Fruit fly (Drosophila melanogaster) whole organism, embryonic: ENCODE data around the gene CG4594.
A peak's percentile ranks its signal among the peaks of the same experiment; 100 is the strongest.

Source experiments
- Abd-B ChIP-seq: fragments of 200-800 bp; sonication (Bioruptor generic); optimal IDR thresholded peaks from 2 replicates; lab custom pipeline; 2018; ENCODE audit warnings: missing biosample characterization, mild to moderate bottlenecking, missing genetic modification characterization, moderate library complexity
- Antp ChIP-seq: fragments of 200-800 bp; sonication (Bioruptor generic); optimal IDR thresholded peaks from 3 replicates; lab custom pipeline; 2016; ENCODE audit warnings: missing biosample characterization, missing genetic modification characterization
- Asciz ChIP-seq: fragments of 200-800 bp; sonication (Bioruptor generic); optimal IDR thresholded peaks from 2 replicates; lab custom pipeline; 2017; ENCODE audit warnings: missing biosample characterization, mild to moderate bottlenecking, missing genetic modification characterization, missing genetic modification reagents
- CG10366 ChIP-seq: fragments of 200-800 bp; sonication (Bioruptor generic); IDR thresholded peaks from 2 replicates; pipeline ENCODE4 v1.3.6; 2022; ENCODE audit warnings: missing biosample characterization, missing genetic modification characterization
- CG10959 ChIP-seq: fragments of 200-800 bp; sonication (Bioruptor generic); IDR thresholded peaks from 2 replicates; pipeline ENCODE4 v1.3.6; 2022; ENCODE audit warnings: missing biosample characterization, missing genetic modification characterization
- CG11093 ChIP-seq: fragments of 200-800 bp; sonication (Bioruptor generic); IDR thresholded peaks from 3 replicates; pipeline ENCODE4 v1.3.6; 2022; ENCODE audit warnings: missing biosample characterization, missing genetic modification characterization
- CG11504 ChIP-seq: fragments of 200-800 bp; sonication (Bioruptor generic); optimal IDR thresholded peaks from 3 replicates; lab custom pipeline; 2019; ENCODE audit warnings: missing biosample characterization, mild to moderate bottlenecking, missing genetic modification characterization, moderate library complexity
- CG13287 ChIP-seq: fragments of 200-800 bp; sonication (Bioruptor generic); IDR thresholded peaks from 2 replicates; pipeline ENCODE4 v1.3.6; 2022; ENCODE audit warnings: missing biosample characterization, missing genetic modification characterization; ENCODE audit not compliant: partially characterized antibody
- CG14050 ChIP-seq: fragments of 200-800 bp; sonication (Bioruptor generic); IDR thresholded peaks from 3 replicates; pipeline ENCODE4 v1.3.6; 2022; ENCODE audit warnings: missing biosample characterization, missing genetic modification characterization
- CG14710 ChIP-seq: fragments of 200-800 bp; sonication (Bioruptor generic); optimal IDR thresholded peaks from 3 replicates; lab custom pipeline; 2019; ENCODE audit warnings: missing biosample characterization, mild to moderate bottlenecking, missing genetic modification characterization, moderate library complexity
- CG15479 ChIP-seq: fragments of 200-800 bp; sonication (Bioruptor generic); optimal IDR thresholded peaks from 3 replicates; lab custom pipeline; 2019; ENCODE audit warnings: missing biosample characterization, mild to moderate bottlenecking, missing genetic modification characterization, moderate library complexity
- CG1603 ChIP-seq: fragments of 200-800 bp; sonication (Bioruptor generic); optimal IDR thresholded peaks from 2 replicates; lab custom pipeline; 2019; ENCODE audit warnings: missing biosample characterization, mild to moderate bottlenecking, missing genetic modification characterization, moderate library complexity
- CG17328 ChIP-seq: fragments of 200-800 bp; sonication (Bioruptor generic); IDR thresholded peaks from 2 replicates; pipeline ENCODE4 v1.3.6; 2022; ENCODE audit warnings: missing biosample characterization, missing genetic modification characterization
- CG17359 ChIP-seq: fragments of 200-800 bp; sonication (Bioruptor generic); optimal IDR thresholded peaks from 3 replicates; lab custom pipeline; 2018; ENCODE audit warnings: missing biosample characterization, mild to moderate bottlenecking, missing genetic modification characterization, moderate library complexity
- CG17361 ChIP-seq: fragments of 200-800 bp; sonication (Bioruptor generic); IDR thresholded peaks from 3 replicates; pipeline ENCODE4 v1.3.6; 2022; ENCODE audit warnings: missing biosample characterization, missing genetic modification characterization
- CG1832 ChIP-seq: fragments of 200-800 bp; sonication (Bioruptor generic); optimal IDR thresholded peaks from 2 replicates; lab custom pipeline; 2017; ENCODE audit warnings: missing biosample characterization, mild to moderate bottlenecking, missing genetic modification characterization, inconsistent platforms
- CG2120 ChIP-seq: fragments of 200-800 bp; sonication (Bioruptor generic); optimal IDR thresholded peaks from 3 replicates; lab custom pipeline; 2016; ENCODE audit warnings: missing biosample characterization, missing genetic modification characterization
- CG43689 ChIP-seq: fragments of 200-800 bp; sonication (Bioruptor generic); IDR thresholded peaks from 2 replicates; pipeline ENCODE4 v1.3.6; 2022; ENCODE audit warnings: missing biosample characterization, missing genetic modification characterization
- CG6813 ChIP-seq: fragments of 200-800 bp; sonication (Bioruptor generic); optimal IDR thresholded peaks from 2 replicates; lab custom pipeline; 2017; ENCODE audit warnings: missing biosample characterization, missing genetic modification characterization, mild to moderate bottlenecking, moderate library complexity, missing genetic modification reagents
- CG7786 ChIP-seq: fragments of 200-800 bp; sonication (Bioruptor generic); optimal IDR thresholded peaks from 2 replicates; lab custom pipeline; 2016; ENCODE audit warnings: missing biosample characterization, missing genetic modification characterization
- CG9609 ChIP-seq: fragments of 200-800 bp; sonication (Bioruptor generic); optimal IDR thresholded peaks from 3 replicates; lab custom pipeline; 2016; ENCODE audit warnings: missing biosample characterization, missing genetic modification characterization
- CG9797 ChIP-seq: fragments of 200-800 bp; sonication (Bioruptor generic); optimal IDR thresholded peaks from 3 replicates; lab custom pipeline; 2018; ENCODE audit warnings: missing biosample characterization, mild to moderate bottlenecking, missing genetic modification characterization
- CoRest ChIP-seq: fragments of 200-800 bp; sonication (Bioruptor generic); optimal IDR thresholded peaks from 3 replicates; lab custom pipeline; 2018; ENCODE audit warnings: missing biosample characterization, mild to moderate bottlenecking, missing genetic modification characterization, moderate library complexity
- Dek ChIP-seq: fragments of 200-800 bp; sonication (Bioruptor generic); optimal IDR thresholded peaks from 3 replicates; lab custom pipeline; 2019; ENCODE audit warnings: missing biosample characterization, mild to moderate bottlenecking, missing genetic modification characterization, moderate library complexity
- ERR ChIP-seq: fragments of 200-800 bp; sonication (Bioruptor generic); optimal IDR thresholded peaks from 2 replicates; lab custom pipeline; 2016; ENCODE audit warnings: missing biosample characterization, missing genetic modification characterization
- HLHmδ ChIP-seq: fragments of 200-800 bp; sonication (Bioruptor generic); optimal IDR thresholded peaks from 2 replicates; lab custom pipeline; 2018; ENCODE audit warnings: missing biosample characterization, mild to moderate bottlenecking, missing genetic modification characterization, moderate library complexity
- Hr39 ChIP-seq: fragments of >200 bp; optimal IDR thresholded peaks from 2 replicates; lab custom pipeline; 2017
- Lpt ChIP-seq: fragments of >200 bp; optimal IDR thresholded peaks from 2 replicates; lab custom pipeline; 2018; ENCODE audit warnings: missing biosample characterization, missing genetic modification characterization
- MESR4 ChIP-seq: fragments of 200-800 bp; sonication (Bioruptor generic); optimal IDR thresholded peaks from 2 replicates; lab custom pipeline; 2018; ENCODE audit warnings: missing biosample characterization, mild to moderate bottlenecking, missing genetic modification characterization, moderate library complexity
- Nf-YA ChIP-seq: fragments of 200-800 bp; sonication (Bioruptor generic); IDR thresholded peaks from 2 replicates; pipeline ENCODE4 v1.3.6; 2022; ENCODE audit warnings: missing biosample characterization, missing genetic modification characterization
- Rfx ChIP-seq: fragments of 200-800 bp; sonication (Bioruptor generic); IDR thresholded peaks from 2 replicates; pipeline ENCODE4 v1.3.6; 2022; ENCODE audit warnings: missing biosample characterization, missing genetic modification characterization
- Xbp1 ChIP-seq: fragments of 200-800 bp; sonication (Bioruptor generic); optimal IDR thresholded peaks from 3 replicates; lab custom pipeline; 2016; ENCODE audit warnings: missing biosample characterization, mild to moderate bottlenecking, missing genetic modification characterization
- Xrp1 ChIP-seq: fragments of 200-800 bp; sonication (Bioruptor generic); IDR thresholded peaks from 2 replicates; pipeline ENCODE4 v1.3.6; 2022; ENCODE audit warnings: missing biosample characterization, missing genetic modification characterization
- YL-1 ChIP-seq: fragments of 200-800 bp; sonication (Bioruptor generic); optimal IDR thresholded peaks from 3 replicates; lab custom pipeline; 2017; ENCODE audit warnings: missing biosample characterization, mild to moderate bottlenecking, missing genetic modification characterization
- ap ChIP-seq: fragments of 200-800 bp; sonication (Bioruptor generic); IDR thresholded peaks from 2 replicates; pipeline ENCODE4 v1.3.6; 2022; ENCODE audit warnings: missing biosample characterization, missing genetic modification characterization
- bbx ChIP-seq: fragments of 200-800 bp; sonication (Bioruptor generic); IDR thresholded peaks from 2 replicates; pipeline ENCODE4 v1.3.6; 2022; ENCODE audit warnings: missing biosample characterization, missing genetic modification characterization; ENCODE audit not compliant: partially characterized antibody
- chn ChIP-seq: fragments of 200-800 bp; sonication (Bioruptor generic); optimal IDR thresholded peaks from 2 replicates; lab custom pipeline; 2016; ENCODE audit warnings: missing biosample characterization, missing genetic modification characterization
- croc ChIP-seq: fragments of 200-800 bp; sonication (Bioruptor generic); conservative IDR thresholded peaks from 3 replicates; pipeline ENCODE4 v1.3.6; 2022; ENCODE audit warnings: missing biosample characterization, missing genetic modification characterization
- danr ChIP-seq: fragments of 200-800 bp; sonication (Bioruptor generic); IDR thresholded peaks from 2 replicates; pipeline ENCODE4 v1.3.6; 2022; ENCODE audit warnings: missing biosample characterization, missing genetic modification characterization
- exex ChIP-seq: fragments of 200-800 bp; sonication (Bioruptor generic); optimal IDR thresholded peaks from 4 replicates; lab custom pipeline; 2018; ENCODE audit warnings: missing biosample characterization, mild to moderate bottlenecking, missing genetic modification characterization, moderate library complexity
- eyg ChIP-seq: fragments of 200-800 bp; sonication (Bioruptor generic); optimal IDR thresholded peaks from 3 replicates; lab custom pipeline; 2016; ENCODE audit warnings: missing biosample characterization, missing genetic modification characterization
- fd96Cb ChIP-seq: fragments of 200-800 bp; sonication (Bioruptor generic); optimal IDR thresholded peaks from 2 replicates; lab custom pipeline; 2018; ENCODE audit warnings: missing biosample characterization, mild to moderate bottlenecking, missing genetic modification characterization, moderate library complexity
- inv ChIP-seq: fragments of 200-800 bp; sonication (Bioruptor generic); IDR thresholded peaks from 2 replicates; pipeline ENCODE4 v1.3.6; 2022; ENCODE audit warnings: missing biosample characterization, missing genetic modification characterization; ENCODE audit not compliant: partially characterized antibody
- ken ChIP-seq: fragments of 200-800 bp; sonication (Bioruptor generic); IDR thresholded peaks from 3 replicates; pipeline ENCODE4 v1.3.6; 2022; ENCODE audit warnings: missing biosample characterization, missing genetic modification characterization
- mirr ChIP-seq: fragments of 200-800 bp; sonication (Bioruptor generic); optimal IDR thresholded peaks from 3 replicates; lab custom pipeline; 2018; ENCODE audit warnings: missing biosample characterization, mild to moderate bottlenecking, missing genetic modification characterization
- org-1 ChIP-seq: fragments of 200-800 bp; sonication (Bioruptor generic); optimal IDR thresholded peaks from 2 replicates; lab custom pipeline; 2017; ENCODE audit warnings: missing biosample characterization, missing genetic modification characterization
- p53 ChIP-seq: fragments of 200-800 bp; sonication (Bioruptor generic); optimal IDR thresholded peaks from 2 replicates; lab custom pipeline; 2016; ENCODE audit warnings: missing biosample characterization, missing genetic modification characterization
- sens-2 ChIP-seq: fragments of 200-800 bp; sonication (Bioruptor generic); IDR thresholded peaks from 2 replicates; pipeline ENCODE4 v1.3.6; 2022; ENCODE audit warnings: missing biosample characterization, missing genetic modification characterization
- shn ChIP-seq: fragments of 200-800 bp; sonication (Bioruptor generic); optimal IDR thresholded peaks from 3 replicates; lab custom pipeline; 2016; ENCODE audit warnings: missing biosample characterization, missing genetic modification characterization
- tap ChIP-seq: fragments of 200-800 bp; optimal IDR thresholded peaks from 3 replicates; lab custom pipeline; 2019; ENCODE audit warnings: missing biosample characterization, mild to moderate bottlenecking, missing genetic modification characterization, moderate library complexity
- trh ChIP-seq: fragments of 200-800 bp; sonication (Bioruptor generic); optimal IDR thresholded peaks from 2 replicates; lab custom pipeline; 2016; ENCODE audit warnings: missing biosample characterization, missing genetic modification characterization
- vvl ChIP-seq: fragments of 200-800 bp; sonication (Bioruptor generic); IDR thresholded peaks from 2 replicates; pipeline ENCODE4 v1.3.6; 2022; ENCODE audit warnings: missing biosample characterization, missing genetic modification characterization

CG4594 gene

dm6 chr2L:9897296-9897695 is 22.7 kb upstream of the CG4594 start, which contains the start of gene RpS2 (continued):
- peak; percentile 99 for TF ChIP-seq MESR4 (GFP tag; lab: Kevin White, UChicago)
- peak; percentile 25; the same call in 1 of the 3 replicates for TF ChIP-seq CG17361 (GFP tag; lab: Robert Waterston, UW)
- no peak for TF ChIP-seq CG7786 (GFP tag; lab: Kevin White, UChicago)
- TF ChIP-seq croc (GFP tag; lab: Robert Waterston, UW): no peak
- TF ChIP-seq shn (GFP tag; lab: Kevin White, UChicago): no peak
- no peak for TF ChIP-seq trh (GFP tag; lab: Kevin White, UChicago)
- no peak for TF ChIP-seq eyg (GFP tag; lab: Kevin White, UChicago)
- TF ChIP-seq inv (GFP tag; lab: Robert Waterston, UW): peak; percentile 99
- TF ChIP-seq ken (GFP tag; lab: Robert Waterston, UW): no peak
- no peak for TF ChIP-seq fd96Cb (tag; lab: Kevin White, UChicago)
- no peak for TF ChIP-seq sens-2 (GFP tag; lab: Robert Waterston, UW)
- no peak for TF ChIP-seq CG1832 (GFP tag; lab: Kevin White, UChicago)
- TF ChIP-seq Xbp1: peak; percentile 38
- peak; percentile 99 for TF ChIP-seq CG13287 (GFP tag; lab: Robert Waterston, UW)
- no peak for TF ChIP-seq p53 (GFP tag; lab: Kevin White, UChicago)
- TF ChIP-seq CG10959: no peak
- no peak for TF ChIP-seq CG14050
- TF ChIP-seq CG9609 (GFP tag; lab: Kevin White, UChicago): peak; percentile 19
- no peak for TF ChIP-seq Xrp1 (GFP tag; lab: Robert Waterston, UW)
- peak; percentile 14 for TF ChIP-seq chn (GFP tag; lab: Kevin White, UChicago)
- TF ChIP-seq bbx (GFP tag; lab: Robert Waterston, UW): peak; percentile 100
- no peak for TF ChIP-seq CG11504 (tag; lab: Kevin White, UChicago)
- TF ChIP-seq org-1 (GFP tag; lab: Kevin White, UChicago): no peak
- TF ChIP-seq CG9797 (GFP tag; lab: Kevin White, UChicago): peak; percentile 34
- TF ChIP-seq Dek (tag; lab: Kevin White, UChicago): peak; percentile 21
- no peak for TF ChIP-seq ERR
- TF ChIP-seq YL-1 (GFP tag; lab: Kevin White, UChicago): peak; percentile 92
- TF ChIP-seq ap: no peak
- no peak for TF ChIP-seq danr
- TF ChIP-seq Abd-B (GFP tag; lab: Kevin White, UChicago): no peak
- peak; percentile 31 for TF ChIP-seq exex (tag; lab: Kevin White, UChicago)
- TF ChIP-seq tap (tag; lab: Kevin White, UChicago): no peak
- no peak for TF ChIP-seq Hr39 (lab: Kevin White, UChicago)
- TF ChIP-seq CG1603 (tag; lab: Kevin White, UChicago): peak; percentile 90
- no peak for TF ChIP-seq CG11093
- peak; percentile 54 for TF ChIP-seq mirr
- peak; percentile 11 for TF ChIP-seq Asciz (GFP tag; lab: Kevin White, UChicago)
- peak; percentile 67 for TF ChIP-seq Rfx (GFP tag; lab: Robert Waterston, UW)
- TF ChIP-seq CG43689 (GFP tag; lab: Robert Waterston, UW): no peak
- no peak for TF ChIP-seq CG10366
- peak; percentile 31 for TF ChIP-seq CG17359
- peak; percentile 69 for TF ChIP-seq vvl (GFP tag; lab: Robert Waterston, UW)
- TF ChIP-seq CG2120 (GFP tag; lab: Kevin White, UChicago): peak; percentile 38
- TF ChIP-seq CG15479 (GFP tag; lab: Kevin White, UChicago): no peak
- TF ChIP-seq CG6813: no peak
- no peak for TF ChIP-seq Lpt (GFP tag; lab: Kevin White, UChicago)
- TF ChIP-seq Nf-YA (GFP tag; lab: Robert Waterston, UW): no peak
- peak; percentile 52 for TF ChIP-seq HLHmδ (GFP tag; lab: Kevin White, UChicago)
- peak; percentile 57 for TF ChIP-seq CG14710
- peak; percentile 30 for TF ChIP-seq CoRest (tag; lab: Kevin White, UChicago)
- TF ChIP-seq Antp: no peak
- TF ChIP-seq CG17328 (GFP tag; lab: Robert Waterston, UW): peak; percentile 60
